ENCODE assay signal across 1 fruit fly cellular context in the genomic region with DNA sequence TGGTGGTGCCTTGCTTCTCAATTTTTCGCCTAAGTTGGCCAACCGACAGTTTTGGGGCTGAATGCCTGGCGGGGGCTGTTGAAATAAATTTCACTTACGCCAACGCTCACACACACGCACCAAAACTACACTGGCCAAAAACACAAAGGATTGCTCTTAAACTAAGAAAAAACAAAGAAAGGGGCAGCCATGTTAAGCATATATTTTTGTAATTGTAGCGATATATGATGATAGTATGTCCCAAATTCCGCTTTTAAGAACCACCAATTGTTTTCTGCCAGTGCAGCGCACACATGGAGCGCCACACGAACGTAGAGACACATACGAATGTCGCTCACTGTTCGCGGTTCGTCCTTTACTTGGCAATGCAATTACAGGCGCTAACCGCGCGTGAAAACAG.
TF ChIP-seq lines count a peak whose summit lies in the region.

No protein-coding gene starts in this region.

TF ChIP-seq in whole organism, embryonic, 481 proteins besides CTCF, POLR2A, EP300 and RAD21 (continued from another document and continues in another):
- peak; percentile 19 for TF ChIP-seq grau (tag; optimal IDR thresholded peaks at IDR 0.05; lab: Kevin White, UChicago)
- no peak for TF ChIP-seq C15 (GFP tag; IDR thresholded peaks at IDR 0.05; lab: Robert Waterston, UW)
- peak; percentile 8 for TF ChIP-seq Mad (GFP tag; optimal IDR thresholded peaks at IDR 0.05; lab: Kevin White, UChicago)
- no peak for TF ChIP-seq gt (GFP tag; IDR thresholded peaks at IDR 0.05; lab: Robert Waterston, UW)
- TF ChIP-seq CG4707 (GFP tag; optimal IDR thresholded peaks at IDR 0.05; lab: Kevin White, UChicago) = no peak
- TF ChIP-seq CG11093 (GFP tag; IDR thresholded peaks at IDR 0.05; lab: Robert Waterston, UW) = no peak
- no peak for TF ChIP-seq CG13287 (GFP tag; IDR thresholded peaks at IDR 0.05; lab: Robert Waterston, UW; ENCODE audit: partially characterized antibody)
- TF ChIP-seq eve (GFP tag; optimal IDR thresholded peaks at IDR 0.05; lab: Kevin White, UChicago) = no peak
- no peak for TF ChIP-seq pho (GFP tag; optimal IDR thresholded peaks at IDR 0.05; lab: Kevin White, UChicago)
- TF ChIP-seq ac (GFP tag; optimal IDR thresholded peaks at IDR 0.05; lab: Kevin White, UChicago) = no peak
- no peak for TF ChIP-seq bbx (GFP tag; IDR thresholded peaks at IDR 0.05; lab: Robert Waterston, UW; ENCODE audit: partially characterized antibody)
- peak; percentile 36; the same call in 1 of the 2 replicates for TF ChIP-seq Rfx (GFP tag; IDR thresholded peaks at IDR 0.05; lab: Robert Waterston, UW)
- TF ChIP-seq Atf-2 (GFP tag; optimal IDR thresholded peaks at IDR 0.05; lab: Kevin White, UChicago) = peak; percentile 20
- peak; percentile 23 for TF ChIP-seq gcm (GFP tag; optimal IDR thresholded peaks at IDR 0.05; lab: Kevin White, UChicago)
- TF ChIP-seq pfk (GFP tag; optimal IDR thresholded peaks at IDR 0.05; lab: Kevin White, UChicago) = no peak
- TF ChIP-seq Jarid2 (GFP tag; optimal IDR thresholded peaks at IDR 0.05; lab: Kevin White, UChicago) = no peak
- peak; percentile 34 for TF ChIP-seq CG15696 (tag; optimal IDR thresholded peaks at IDR 0.05; lab: Kevin White, UChicago)
- TF ChIP-seq pum (GFP tag; optimal IDR thresholded peaks at IDR 0.05; lab: Kevin White, UChicago) = peak; percentile 37
- TF ChIP-seq lmd (GFP tag; IDR thresholded peaks at IDR 0.05; lab: Robert Waterston, UW) = peak; percentile 65
- peak; percentile 62 for TF ChIP-seq CG11504 (tag; optimal IDR thresholded peaks at IDR 0.05; lab: Kevin White, UChicago)
- no peak for TF ChIP-seq Doc3 (GFP tag; IDR thresholded peaks at IDR 0.05; lab: Robert Waterston, UW; ENCODE audit: partially characterized antibody)
- TF ChIP-seq CG34422 (GFP tag; IDR thresholded peaks at IDR 0.05; lab: Robert Waterston, UW) = peak; percentile 47; the same call in 1 of the 3 replicates
- TF ChIP-seq schlank (tag; optimal IDR thresholded peaks at IDR 0.05; lab: Kevin White, UChicago) = no peak
- peak; percentile 39 for TF ChIP-seq CG2120 (GFP tag; optimal IDR thresholded peaks at IDR 0.05; lab: Kevin White, UChicago)
- no peak for TF ChIP-seq CG3065 (GFP tag; optimal IDR thresholded peaks at IDR 0.05; lab: Kevin White, UChicago)
- TF ChIP-seq az2 (GFP tag; optimal IDR thresholded peaks at IDR 0.05; lab: Kevin White, UChicago) = peak; percentile 54
- TF ChIP-seq CG10979 (tag; optimal IDR thresholded peaks at IDR 0.05; lab: Kevin White, UChicago) = peak; percentile 61
- TF ChIP-seq CG10654 (GFP tag; optimal IDR thresholded peaks at IDR 0.05; lab: Kevin White, UChicago) = peak; percentile 13
- TF ChIP-seq Opbp (GFP tag; IDR thresholded peaks at IDR 0.05; lab: Robert Waterston, UW; ENCODE audit: partially characterized antibody) = no peak
- no peak for TF ChIP-seq br (optimal IDR thresholded peaks at IDR 0.05; lab: Kevin White, UChicago)
- peak; percentile 53; the same call in 1 of the 2 replicates for TF ChIP-seq Rx (GFP tag; IDR thresholded peaks at IDR 0.05; lab: Robert Waterston, UW)
- TF ChIP-seq CG42726 (GFP tag; IDR thresholded peaks at IDR 0.05; lab: Robert Waterston, UW; ENCODE audit: partially characterized antibody) = no peak
- TF ChIP-seq CG30403 (GFP tag; optimal IDR thresholded peaks at IDR 0.05; lab: Kevin White, UChicago) = peak; percentile 45
- no peak for TF ChIP-seq peb (GFP tag; IDR thresholded peaks at IDR 0.05; lab: Robert Waterston, UW)
- peak; percentile 57 for TF ChIP-seq slbo (GFP tag; IDR thresholded peaks at IDR 0.05; lab: Robert Waterston, UW)
- TF ChIP-seq Hr51 (GFP tag; optimal IDR thresholded peaks at IDR 0.05; lab: Kevin White, UChicago) = peak; percentile 15 to 24
- peak; percentile 5 for TF ChIP-seq oc (tag; optimal IDR thresholded peaks at IDR 0.05; lab: Kevin White, UChicago)
- peak; percentile 55 for TF ChIP-seq Xbp1 (GFP tag; optimal IDR thresholded peaks at IDR 0.05; lab: Kevin White, UChicago)
- peak; percentile 3 for TF ChIP-seq slp2 (GFP tag; optimal IDR thresholded peaks at IDR 0.05; lab: Kevin White, UChicago)
- no peak for TF ChIP-seq MTF-1 (GFP tag; optimal IDR thresholded peaks at IDR 0.05; lab: Kevin White, UChicago; ENCODE audit: borderline replicate concordance)
- TF ChIP-seq CG11723 (GFP tag; optimal IDR thresholded peaks at IDR 0.05; lab: Kevin White, UChicago) = no peak
- TF ChIP-seq CG17802 (tag; optimal IDR thresholded peaks at IDR 0.05; lab: Kevin White, UChicago) = peak; percentile 23
- TF ChIP-seq CG34224 (GFP tag; IDR thresholded peaks at IDR 0.05; lab: Robert Waterston, UW; ENCODE audit: partially characterized antibody) = no peak
- TF ChIP-seq CG33557 (GFP tag; optimal IDR thresholded peaks at IDR 0.05; lab: Kevin White, UChicago) = peak; percentile 31
- no peak for TF ChIP-seq YL-1 (GFP tag; optimal IDR thresholded peaks at IDR 0.05; lab: Kevin White, UChicago)
- peak; percentile 56 for TF ChIP-seq sisA (GFP tag; IDR thresholded peaks at IDR 0.05; lab: Robert Waterston, UW)
- TF ChIP-seq CG4820 (GFP tag; optimal IDR thresholded peaks at IDR 0.05; lab: Kevin White, UChicago) = peak; percentile 57
- TF ChIP-seq scrt (GFP tag; optimal IDR thresholded peaks at IDR 0.05; lab: Kevin White, UChicago) = no peak
- no peak for TF ChIP-seq TFAM (GFP tag; optimal IDR thresholded peaks at IDR 0.05; lab: Kevin White, UChicago)
- peak; percentile 45 for TF ChIP-seq CG5245 (GFP tag; optimal IDR thresholded peaks at IDR 0.05; lab: Kevin White, UChicago)
- TF ChIP-seq row (GFP tag; IDR thresholded peaks at IDR 0.05; lab: Robert Waterston, UW) = peak; percentile 70
- TF ChIP-seq sc (optimal IDR thresholded peaks at IDR 0.05; lab: Kevin White, UChicago) = no peak
- TF ChIP-seq sc (GFP tag; optimal IDR thresholded peaks at IDR 0.05; lab: Kevin White, UChicago) = no peak
- peak; percentile 31; the same call in 1 of the 2 replicates for TF ChIP-seq onecut (GFP tag; IDR thresholded peaks at IDR 0.05; lab: Robert Waterston, UW)
- TF ChIP-seq HLHmδ (GFP tag; optimal IDR thresholded peaks at IDR 0.05; lab: Kevin White, UChicago) = no peak
- no peak for TF ChIP-seq CG3838 (GFP tag; optimal IDR thresholded peaks at IDR 0.05; lab: Kevin White, UChicago)
- no peak for TF ChIP-seq gro (GFP tag; optimal IDR thresholded peaks at IDR 0.05; lab: Kevin White, UChicago)
- TF ChIP-seq Ravus (GFP tag; IDR thresholded peaks at IDR 0.05; lab: Robert Waterston, UW) = no peak
- peak; percentile 56 for TF ChIP-seq CG4424 (GFP tag; optimal IDR thresholded peaks at IDR 0.05; lab: Kevin White, UChicago)
- TF ChIP-seq CG8924 (tag; optimal IDR thresholded peaks at IDR 0.05; lab: Kevin White, UChicago) = no peak
- TF ChIP-seq CG9727 (GFP tag; optimal IDR thresholded peaks at IDR 0.05; lab: Kevin White, UChicago) = peak; percentile 55
- TF ChIP-seq sens (GFP tag; lab: Kevin White, UChicago) = peak; percentile 89
- TF ChIP-seq odd (GFP tag; optimal IDR thresholded peaks at IDR 0.05; lab: Kevin White, UChicago) = no peak
- TF ChIP-seq h (optimal IDR thresholded peaks at IDR 0.05; lab: Kevin White, UChicago) = no peak
- TF ChIP-seq CG10267 (tag; optimal IDR thresholded peaks at IDR 0.05; lab: Kevin White, UChicago) = peak; percentile 24
- TF ChIP-seq CG31441 (GFP tag; IDR thresholded peaks at IDR 0.05; lab: Robert Waterston, UW) = peak; percentile 54
- TF ChIP-seq Dip2 (GFP tag; IDR thresholded peaks at IDR 0.05; lab: Robert Waterston, UW) = no peak
- TF ChIP-seq Nf-YA (GFP tag; IDR thresholded peaks at IDR 0.05; lab: Robert Waterston, UW) = no peak
- TF ChIP-seq CG12219 (GFP tag; optimal IDR thresholded peaks at IDR 0.05; lab: Kevin White, UChicago) = no peak
- TF ChIP-seq crol (GFP tag; IDR thresholded peaks at IDR 0.05; lab: Robert Waterston, UW) = no peak
- peak; percentile 49 for TF ChIP-seq Blimp-1 (GFP tag; optimal IDR thresholded peaks at IDR 0.05; lab: Kevin White, UChicago)
- TF ChIP-seq CG4404 (GFP tag; IDR thresholded peaks at IDR 0.05; lab: Robert Waterston, UW) = peak; percentile 50
- TF ChIP-seq insv (GFP tag; optimal IDR thresholded peaks at IDR 0.05; lab: Kevin White, UChicago) = no peak
- peak; percentile 46; the same call in 1 of the 2 replicates for TF ChIP-seq sob (GFP tag; IDR thresholded peaks at IDR 0.05; lab: Robert Waterston, UW)
- no peak for TF ChIP-seq slou (GFP tag; optimal IDR thresholded peaks at IDR 0.05; lab: Kevin White, UChicago)
- peak; percentile 32 for TF ChIP-seq Myb (GFP tag; optimal IDR thresholded peaks at IDR 0.05; lab: Kevin White, UChicago)
- no peak for TF ChIP-seq CG14014 (GFP tag; IDR thresholded peaks at IDR 0.05; lab: Robert Waterston, UW)
- TF ChIP-seq cad (GFP tag; optimal IDR thresholded peaks at IDR 0.05; lab: Kevin White, UChicago) = no peak
- TF ChIP-seq sim (GFP tag; IDR thresholded peaks at IDR 0.05; lab: Robert Waterston, UW) = 0 out of 2 replicates have a peak, but pooled peaks have one; percentile 37
- peak; percentile 44 for TF ChIP-seq dm (GFP tag; optimal IDR thresholded peaks at IDR 0.05; lab: Kevin White, UChicago)
- no peak for TF ChIP-seq Sin3A (optimal IDR thresholded peaks at IDR 0.05; lab: Kevin White, UChicago)
- TF ChIP-seq CG3995 (GFP tag; optimal IDR thresholded peaks at IDR 0.05; lab: Kevin White, UChicago) = no peak
- peak; percentile 31 for TF ChIP-seq ind (GFP tag; optimal IDR thresholded peaks at IDR 0.05; lab: Kevin White, UChicago)
- TF ChIP-seq CG11247 (GFP tag; IDR thresholded peaks at IDR 0.05; lab: Robert Waterston, UW) = no peak
- TF ChIP-seq sima (GFP tag; optimal IDR thresholded peaks at IDR 0.05; lab: Kevin White, UChicago) = no peak
- TF ChIP-seq CG8290 (GFP tag; optimal IDR thresholded peaks at IDR 0.05; lab: Kevin White, UChicago) = no peak
- TF ChIP-seq CG8290 (tag; optimal IDR thresholded peaks at IDR 0.05; lab: Kevin White, UChicago) = peak in 1 of 2 experiments; percentile 15
- no peak for TF ChIP-seq toy (GFP tag; IDR thresholded peaks at IDR 0.05; lab: Robert Waterston, UW)
- no peak for TF ChIP-seq CG10431 (GFP tag; optimal IDR thresholded peaks at IDR 0.05; lab: Kevin White, UChicago)
- no peak for TF ChIP-seq CG14050 (GFP tag; IDR thresholded peaks at IDR 0.05; lab: Robert Waterston, UW)
- no peak for TF ChIP-seq CG10543 (GFP tag; optimal IDR thresholded peaks at IDR 0.05; lab: Kevin White, UChicago)
- TF ChIP-seq CG11695 (GFP tag; IDR thresholded peaks at IDR 0.05; lab: Robert Waterston, UW) = 0 out of 3 replicates have a peak, but pooled peaks have one; percentile 41
- TF ChIP-seq Elba2 (GFP tag; optimal IDR thresholded peaks at IDR 0.05; lab: Kevin White, UChicago) = no peak
- TF ChIP-seq CG6765 (GFP tag; optimal IDR thresholded peaks at IDR 0.05; lab: Kevin White, UChicago) = no peak
- no peak for TF ChIP-seq rib (GFP tag; IDR thresholded peaks at IDR 0.05; lab: Robert Waterston, UW)
- TF ChIP-seq phol (tag; optimal IDR thresholded peaks at IDR 0.05; lab: Kevin White, UChicago) = peak; percentile 54
- TF ChIP-seq Hr78 (GFP tag; optimal IDR thresholded peaks at IDR 0.05; lab: Kevin White, UChicago) = no peak
- no peak for TF ChIP-seq Spps (tag; optimal IDR thresholded peaks at IDR 0.05; lab: Kevin White, UChicago)
- TF ChIP-seq Med (GFP tag; lab: Kevin White, UChicago) = peak; percentile 91
- TF ChIP-seq prd (optimal IDR thresholded peaks at IDR 0.05; lab: Kevin White, UChicago) = no peak
- TF ChIP-seq prd (GFP tag; IDR thresholded peaks at IDR 0.05; lab: Robert Waterston, UW) = peak; percentile 70
- TF ChIP-seq CG13424 (tag; optimal IDR thresholded peaks at IDR 0.05; lab: Kevin White, UChicago) = peak; percentile 53
- TF ChIP-seq CG18764 (GFP tag; optimal IDR thresholded peaks at IDR 0.05; lab: Kevin White, UChicago) = peak; percentile 13
- TF ChIP-seq CG8089 (GFP tag; optimal IDR thresholded peaks at IDR 0.05; lab: Kevin White, UChicago) = peak; percentile 39
- TF ChIP-seq fru (optimal IDR thresholded peaks at IDR 0.05; lab: Kevin White, UChicago) = no peak
- TF ChIP-seq CG1602 (GFP tag; optimal IDR thresholded peaks at IDR 0.05; lab: Kevin White, UChicago) = peak; percentile 11
- TF ChIP-seq CG4282 (GFP tag; optimal IDR thresholded peaks at IDR 0.05; lab: Kevin White, UChicago) = no peak
- TF ChIP-seq Sox100B (GFP tag; optimal IDR thresholded peaks at IDR 0.05; lab: Kevin White, UChicago) = no peak
- no peak for TF ChIP-seq Drgx (GFP tag; IDR thresholded peaks at IDR 0.05; lab: Robert Waterston, UW)
- 0 out of 3 replicates have a peak, but pooled peaks have one; percentile 9 for TF ChIP-seq CG11456 (GFP tag; IDR thresholded peaks at IDR 0.05; lab: Robert Waterston, UW)
- peak; percentile 47 for TF ChIP-seq Hsf (GFP tag; optimal IDR thresholded peaks at IDR 0.05; lab: Kevin White, UChicago)
- no peak for TF ChIP-seq Max (GFP tag; optimal IDR thresholded peaks at IDR 0.05; lab: Kevin White, UChicago)
- no peak for TF ChIP-seq CG4360 (GFP tag; IDR thresholded peaks at IDR 0.05; lab: Robert Waterston, UW)
- TF ChIP-seq Abd-B (GFP tag; optimal IDR thresholded peaks at IDR 0.05; lab: Kevin White, UChicago) = peak; percentile 7
- no peak for TF ChIP-seq zfh2 (GFP tag; optimal IDR thresholded peaks at IDR 0.05; lab: Kevin White, UChicago)
- TF ChIP-seq tin (GFP tag; optimal IDR thresholded peaks at IDR 0.05; lab: Kevin White, UChicago) = peak; percentile 48
- TF ChIP-seq CG16815 (GFP tag; optimal IDR thresholded peaks at IDR 0.05; lab: Kevin White, UChicago) = peak; percentile 52
- TF ChIP-seq Awh (GFP tag; IDR thresholded peaks at IDR 0.05; lab: Robert Waterston, UW) = peak; percentile 55; the same call in 1 of the 2 replicates
- TF ChIP-seq Dip3 (GFP tag; optimal IDR thresholded peaks at IDR 0.05; lab: Kevin White, UChicago) = no peak
- TF ChIP-seq CG7372 (GFP tag; IDR thresholded peaks at IDR 0.05; lab: Robert Waterston, UW) = 0 out of 2 replicates have a peak, but pooled peaks have one; percentile 28
- TF ChIP-seq CG13123 (GFP tag; optimal IDR thresholded peaks at IDR 0.05; lab: Kevin White, UChicago) = no peak
- no peak for TF ChIP-seq Dfd (GFP tag; optimal IDR thresholded peaks at IDR 0.05; lab: Kevin White, UChicago)
- TF ChIP-seq tio (GFP tag; optimal IDR thresholded peaks at IDR 0.05; lab: Kevin White, UChicago) = peak; percentile 1
- no peak for TF ChIP-seq CG5953 (GFP tag; IDR thresholded peaks at IDR 0.05; lab: Robert Waterston, UW)
- peak; percentile 30 for TF ChIP-seq CG13775 (GFP tag; optimal IDR thresholded peaks at IDR 0.05; lab: Kevin White, UChicago)
- TF ChIP-seq ara (GFP tag; IDR thresholded peaks at IDR 0.05; lab: Robert Waterston, UW) = peak; percentile 69
- TF ChIP-seq CG32772 (GFP tag; IDR thresholded peaks at IDR 0.05; lab: Robert Waterston, UW) = peak; percentile 59; the same call in 1 of the 2 replicates
- TF ChIP-seq ewg (GFP tag; optimal IDR thresholded peaks at IDR 0.05; lab: Kevin White, UChicago) = peak; percentile 18
- TF ChIP-seq zen2 (GFP tag; IDR thresholded peaks at IDR 0.05; lab: Robert Waterston, UW; ENCODE audit: partially characterized antibody) = no peak
